Fruit fly (Drosophila melanogaster): ENCODE results near the gene CG1468.

Gene CG1468

DNA sequence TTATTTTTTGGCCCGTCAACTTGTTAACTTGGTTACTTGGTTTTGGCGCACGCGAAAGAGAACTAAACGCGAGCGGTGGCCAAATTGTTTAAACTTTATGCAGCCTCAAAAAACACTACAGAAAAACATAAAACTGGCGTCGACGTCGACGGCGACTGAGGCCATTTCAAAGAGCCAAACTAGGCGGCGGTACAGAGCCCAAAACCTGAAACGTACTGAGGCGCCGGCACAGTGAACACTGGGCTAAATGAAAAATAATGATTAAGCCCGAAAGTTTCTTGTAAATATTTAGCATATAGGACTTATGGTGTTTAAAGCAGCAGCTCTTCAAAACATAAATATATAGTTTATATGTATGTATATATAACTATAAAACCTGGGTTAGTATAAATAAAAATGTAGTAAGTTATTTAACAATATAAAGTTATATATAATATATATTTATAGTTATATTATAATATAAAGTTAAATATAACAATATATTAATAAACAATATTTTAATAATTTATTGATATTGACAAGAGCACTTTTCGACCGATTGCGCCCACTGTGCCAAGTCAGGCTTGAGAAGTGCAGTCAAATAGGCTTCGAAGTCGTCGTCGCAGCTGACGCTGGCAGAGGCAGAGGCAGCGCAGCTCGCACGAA is 21.4 kb downstream of the CG1468 start, which contains the start of gene CG15249:
CG15249 (minus strand) TSS at position 51 of the 645 bp plus-strand sequence.
- no peak for TF ChIP-seq her (GFP tag; optimal IDR thresholded peaks at IDR 0.05)
- TF ChIP-seq sens-2 (GFP tag; IDR thresholded peaks at IDR 0.05) = no peak
- TF ChIP-seq mirr (GFP tag; optimal IDR thresholded peaks at IDR 0.05) = no peak
- TF ChIP-seq CG7987 (GFP tag; optimal IDR thresholded peaks at IDR 0.05) = no peak
- peak; percentile 42 for TF ChIP-seq Meics (GFP tag; optimal IDR thresholded peaks at IDR 0.05)
- TF ChIP-seq pho (GFP tag; optimal IDR thresholded peaks at IDR 0.05) = no peak
- no peak for TF ChIP-seq CG4730 (GFP tag; IDR thresholded peaks at IDR 0.05)
- TF ChIP-seq wdn (GFP tag; IDR thresholded peaks at IDR 0.05) = no peak
- TF ChIP-seq Dip3 (GFP tag; optimal IDR thresholded peaks at IDR 0.05) = no peak
- no peak for TF ChIP-seq Six4 (GFP tag; optimal IDR thresholded peaks at IDR 0.05)
- TF ChIP-seq CTCF (GFP tag; optimal IDR thresholded peaks at IDR 0.05) = no peak
- no peak for TF ChIP-seq Oaz (GFP tag; IDR thresholded peaks at IDR 0.05)
- TF ChIP-seq CG17612 (GFP tag; IDR thresholded peaks at IDR 0.05) = no peak
- TF ChIP-seq CG17802 (tag; optimal IDR thresholded peaks at IDR 0.05) = no peak
- TF ChIP-seq onecut (GFP tag; IDR thresholded peaks at IDR 0.05) = no peak
- TF ChIP-seq dpn (GFP tag; optimal IDR thresholded peaks at IDR 0.05) = peak in 1 of 2 experiments; percentile 26
- no peak for TF ChIP-seq CG32767 (GFP tag; IDR thresholded peaks at IDR 0.05)
- no peak for TF ChIP-seq ap (GFP tag; IDR thresholded peaks at IDR 0.05)
- no peak for TF ChIP-seq CG18764 (GFP tag; optimal IDR thresholded peaks at IDR 0.05)
- TF ChIP-seq Tbp (GFP tag; optimal IDR thresholded peaks at IDR 0.05) = no peak
- TF ChIP-seq hbn (GFP tag; IDR thresholded peaks at IDR 0.05; ENCODE audit: partially characterized antibody) = no peak
- peak; percentile 48 for TF ChIP-seq CG18619 (GFP tag; optimal IDR thresholded peaks at IDR 0.05)
- peak; percentile 29 for TF ChIP-seq Dek (tag; optimal IDR thresholded peaks at IDR 0.05)
- no peak for TF ChIP-seq ato (GFP tag; IDR thresholded peaks at IDR 0.05; ENCODE audit: partially characterized antibody)
- peak; percentile 15 for TF ChIP-seq NfI (GFP tag; optimal IDR thresholded peaks at IDR 0.05)
- TF ChIP-seq Trl (optimal IDR thresholded peaks at IDR 0.05) = no peak
- TF ChIP-seq Trl (GFP tag; optimal IDR thresholded peaks at IDR 0.05) = no peak
- TF ChIP-seq ci (GFP tag; IDR thresholded peaks at IDR 0.05) = no peak
- TF ChIP-seq sqz (GFP tag; optimal IDR thresholded peaks at IDR 0.05) = peak; percentile 24
- TF ChIP-seq Poxn (GFP tag; IDR thresholded peaks at IDR 0.05) = no peak
- no peak for TF ChIP-seq fru (optimal IDR thresholded peaks at IDR 0.05)
- no peak for TF ChIP-seq Hand (GFP tag; optimal IDR thresholded peaks at IDR 0.05)
- TF ChIP-seq CG18011 (GFP tag; optimal IDR thresholded peaks at IDR 0.05) = no peak
- TF ChIP-seq CG7271 (tag; optimal IDR thresholded peaks at IDR 0.05) = no peak
- no peak for TF ChIP-seq Mes4 (GFP tag; optimal IDR thresholded peaks at IDR 0.05)
- no peak for TF ChIP-seq CG34376 (GFP tag; optimal IDR thresholded peaks at IDR 0.05)
- TF ChIP-seq CG12659 (GFP tag; optimal IDR thresholded peaks at IDR 0.05) = peak; percentile 46
- TF ChIP-seq cato (GFP tag; optimal IDR thresholded peaks at IDR 0.05; ENCODE audit: borderline replicate concordance) = no peak
- TF ChIP-seq CG12104 (GFP tag; optimal IDR thresholded peaks at IDR 0.05) = no peak
- TF ChIP-seq CG17912 (GFP tag; optimal IDR thresholded peaks at IDR 0.05) = no peak
- TF ChIP-seq crc (GFP tag; optimal IDR thresholded peaks at IDR 0.05) = no peak
- TF ChIP-seq fd3F (GFP tag; optimal IDR thresholded peaks at IDR 0.05) = peak; percentile 8
- TF ChIP-seq CG3065 (GFP tag; optimal IDR thresholded peaks at IDR 0.05) = no peak
- TF ChIP-seq Hr51 (GFP tag; optimal IDR thresholded peaks at IDR 0.05) = peak in 1 of 2 experiments; percentile 82
- TF ChIP-seq CG30431 (GFP tag; optimal IDR thresholded peaks at IDR 0.05) = no peak
- TF ChIP-seq prd (optimal IDR thresholded peaks at IDR 0.05) = no peak
- no peak; the same call in 2 of the 3 replicates for TF ChIP-seq prd (GFP tag; IDR thresholded peaks at IDR 0.05)
- TF ChIP-seq Hr39 (optimal IDR thresholded peaks at IDR 0.05) = no peak
- no peak for TF ChIP-seq HLHmδ (GFP tag; optimal IDR thresholded peaks at IDR 0.05)
- TF ChIP-seq phol (tag; optimal IDR thresholded peaks at IDR 0.05) = peak; percentile 68
- TF ChIP-seq row (GFP tag; IDR thresholded peaks at IDR 0.05) = peak; percentile 46; the same call in 1 of the 3 replicates
- no peak for TF ChIP-seq CG11456 (GFP tag; IDR thresholded peaks at IDR 0.05)
- no peak for TF ChIP-seq BEAF-32 (GFP tag; optimal IDR thresholded peaks at IDR 0.05)
